Worm (Caenorhabditis elegans) whole organism, L2 larva: ENCODE results near the gene F40A3.7.

Experiments
- alr-1 ChIP-seq: fragments of 150-350 bp; optimal IDR thresholded peaks from 2 replicates; lab custom pipeline; 2014; ENCODE audit warnings: missing biosample characterization, missing genetic modification characterization
- unc-55 ChIP-seq: fragments of 150-350 bp; sonication (generic microtip); optimal IDR thresholded peaks from 3 replicates; lab custom pipeline; 2014; ENCODE audit warnings: missing biosample characterization, missing genetic modification reagents, missing genetic modification characterization

ce11 chrV:7925483-7925882 is 25.8 kb upstream of the F40A3.7 start, which contains the start of gene srsx-7:
- TF ChIP-seq alr-1 (tag; lab: Kevin White, UChicago): no peak
- TF ChIP-seq unc-55 (GFP tag; lab: Kevin White, UChicago): no peak
